Worm (Caenorhabditis elegans) whole organism, L2 larva: ENCODE measurements around the gene nhr-44.

ENCODE experiments used
- lsy-2 ChIP-seq, 2 experiments: fragments of 150-350 bp in 1 of 2; sonication (generic microtip) in 1 of 2; optimal IDR thresholded peaks; 2 replicates each; lab custom pipeline; 2014 to 2017; ENCODE audit warnings: missing biosample characterization in 2 of 2, missing genetic modification characterization in 2 of 2
- snpc-4 ChIP-seq: fragments of 150-350 bp; optimal IDR thresholded peaks from 2 replicates; lab custom pipeline; 2014; ENCODE audit warnings: missing biosample characterization, missing genetic modification characterization
- zag-1 ChIP-seq: fragments of 150-350 bp; optimal IDR thresholded peaks from 2 replicates; lab custom pipeline; 2014; ENCODE audit warnings: missing biosample characterization, missing genetic modification characterization

DNA sequence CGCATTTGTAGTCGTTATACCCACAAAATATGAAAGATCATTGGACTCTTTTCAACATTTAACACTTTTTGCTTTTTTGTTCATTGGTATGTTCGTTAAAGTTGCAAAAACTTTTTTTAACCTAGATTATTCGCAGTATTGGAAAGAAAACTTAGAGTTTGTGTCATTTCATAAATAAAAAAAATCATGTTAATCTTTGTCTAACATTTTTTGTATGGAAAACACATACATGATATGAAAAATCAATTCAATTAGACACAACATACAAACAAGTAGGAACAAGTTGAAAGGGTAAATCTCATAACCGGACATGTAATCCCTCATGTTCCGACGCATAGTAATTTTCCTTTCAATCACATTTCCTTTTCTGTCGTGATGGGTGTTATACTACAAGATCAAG, 37.3 kb upstream of the nhr-44 start, which contains the start of gene F59E11.2:
- no peak for TF ChIP-seq zag-1 (tag; lab: Kevin White, UChicago)
- TF ChIP-seq snpc-4: no peak
- TF ChIP-seq lsy-2 (tag; optimal IDR thresholded peaks at IDR 0.05; lab: Kevin White, UChicago): no peak
